Fruit fly (Drosophila melanogaster) whole organism, wandering third instar larva: ENCODE measurements around the gene CG7781.

Experiments used
- Abd-B ChIP-seq: fragments of >200 bp; optimal IDR thresholded peaks from 2 replicates; lab custom pipeline; 2017; ENCODE audit warnings: missing biosample characterization, missing genetic modification characterization
- CG32264 ChIP-seq: fragments of 200-800 bp; sonication (Bioruptor generic); optimal IDR thresholded peaks from 2 replicates; lab custom pipeline; 2016; ENCODE audit warnings: missing biosample characterization, missing genetic modification characterization
- CG9705 ChIP-seq: fragments of 200-800 bp; sonication (Bioruptor generic); optimal IDR thresholded peaks from 2 replicates; lab custom pipeline; 2018; ENCODE audit warnings: missing biosample characterization, mild to moderate bottlenecking, missing genetic modification characterization
- CrebA ChIP-seq: fragments of 200-800 bp; sonication (Bioruptor generic); optimal IDR thresholded peaks from 2 replicates; lab custom pipeline; 2016; ENCODE audit warnings: missing biosample characterization, mild to moderate bottlenecking, missing genetic modification characterization, borderline replicate concordance
- Dfd ChIP-seq: fragments of >200 bp; optimal IDR thresholded peaks from 2 replicates; lab custom pipeline; 2017; ENCODE audit warnings: missing biosample characterization, missing genetic modification characterization
- Dif ChIP-seq: fragments of 200-275, 200-300 bp; sonication (Bioruptor generic); optimal IDR thresholded peaks from 2 replicates; lab custom pipeline; 2018; ENCODE audit warnings: missing biosample characterization, missing genetic modification characterization; ENCODE audit not compliant: partially characterized antibody
- GATAd ChIP-seq: sonication (Bioruptor generic); optimal IDR thresholded peaks from 2 replicates; lab custom pipeline; 2016; ENCODE audit warnings: missing biosample characterization, missing genetic modification characterization
- HLH106 ChIP-seq: fragments of 200-800 bp; optimal IDR thresholded peaks from 3 replicates; lab custom pipeline; 2019; ENCODE audit warnings: missing biosample characterization, mild to moderate bottlenecking, missing genetic modification characterization, moderate library complexity
- Hnf4 ChIP-seq: fragments of 200-800 bp; sonication (Bioruptor generic); optimal IDR thresholded peaks from 2 replicates; lab custom pipeline; 2016; ENCODE audit warnings: missing biosample characterization, mild to moderate bottlenecking, missing genetic modification characterization
- Hr78 ChIP-seq: fragments of >200 bp; optimal IDR thresholded peaks from 2 replicates; lab custom pipeline; 2017; ENCODE audit warnings: missing biosample characterization, missing genetic modification characterization
- Hr83 ChIP-seq: fragments of 200-300 bp; sonication (Bioruptor generic); optimal IDR thresholded peaks from 2 replicates; lab custom pipeline; 2016; ENCODE audit warnings: missing biosample characterization, mild to moderate bottlenecking, missing genetic modification characterization, moderate library complexity; ENCODE audit not compliant: poor library complexity, severe bottlenecking
- Jra ChIP-seq: sonication (Bioruptor generic); optimal IDR thresholded peaks from 2 replicates; lab custom pipeline; 2016; ENCODE audit warnings: missing biosample characterization, missing genetic modification characterization
- Mio ChIP-seq: sonication (Bioruptor generic); optimal IDR thresholded peaks from 2 replicates; lab custom pipeline; 2016; ENCODE audit warnings: missing biosample characterization, missing genetic modification characterization
- Myc ChIP-seq: fragments of >200 bp; optimal IDR thresholded peaks from 2 replicates; lab custom pipeline; 2017
- N ChIP-seq: fragments of >200 bp; optimal IDR thresholded peaks from 2 replicates; lab custom pipeline; 2018; ENCODE audit warnings: missing biosample characterization, missing external identifiers, missing genetic modification characterization
- OdsH ChIP-seq: fragments of 200-800 bp; sonication (Bioruptor generic); optimal IDR thresholded peaks from 2 replicates; lab custom pipeline; 2016; ENCODE audit warnings: missing biosample characterization, mild to moderate bottlenecking, missing genetic modification characterization
- Rel ChIP-seq, 2 experiments: fragments of 200-800 bp; sonication (Bioruptor generic) in 1 of 2; optimal IDR thresholded peaks; 2 replicates in 1 of 2; 3 replicates in 1 of 2; lab custom pipeline; 2016 to 2019; ENCODE audit warnings: mild to moderate bottlenecking in 2 of 2, missing biosample characterization in 2 of 2, missing genetic modification characterization in 2 of 2, moderate library complexity in 1 of 2
- Sp1 ChIP-seq: fragments of 200-800 bp; sonication (Bioruptor generic); optimal IDR thresholded peaks from 3 replicates; lab custom pipeline; 2019; ENCODE audit warnings: missing biosample characterization, mild to moderate bottlenecking, missing genetic modification characterization, moderate library complexity
- Vsx2 ChIP-seq: fragments of 200-300, 225-300 bp; sonication (Bioruptor generic); optimal IDR thresholded peaks from 2 replicates; lab custom pipeline; 2018; ENCODE audit warnings: missing biosample characterization, missing genetic modification characterization; ENCODE audit not compliant: partially characterized antibody
- br ChIP-seq: fragments of 200-800 bp; sonication (Bioruptor generic); optimal IDR thresholded peaks from 2 replicates; lab custom pipeline; 2016; ENCODE audit warnings: missing biosample characterization, missing genetic modification characterization
- brk ChIP-seq: fragments of 200-800 bp; sonication (Bioruptor generic); optimal IDR thresholded peaks from 2 replicates; lab custom pipeline; 2016; ENCODE audit warnings: missing biosample characterization, mild to moderate bottlenecking, missing genetic modification characterization
- dl ChIP-seq, 2 experiments: fragments of 175-275, 200-275 bp in 1 of 2; fragments of 200-275 bp in 1 of 2; sonication (Bioruptor generic); optimal IDR thresholded peaks; lab custom pipeline; 2018; ENCODE audit warnings: mild to moderate bottlenecking in 2 of 2, missing biosample characterization in 2 of 2, missing genetic modification characterization in 2 of 2, moderate library complexity in 2 of 2; ENCODE audit not compliant: partially characterized antibody in 2 of 2, insufficient read depth in 1 of 2
- dmrt93B ChIP-seq: fragments of 200-800 bp; sonication (Bioruptor generic); optimal IDR thresholded peaks from 2 replicates; lab custom pipeline; 2018; ENCODE audit warnings: missing biosample characterization, mild to moderate bottlenecking, missing genetic modification characterization
- dsf ChIP-seq: sonication (Bioruptor generic); optimal IDR thresholded peaks from 2 replicates; lab custom pipeline; 2016; ENCODE audit warnings: missing biosample characterization, missing genetic modification characterization, borderline replicate concordance
- ey ChIP-seq: fragments of 200-800 bp; sonication (Bioruptor generic); optimal IDR thresholded peaks from 2 replicates; lab custom pipeline; 2016; ENCODE audit warnings: missing biosample characterization, missing genetic modification characterization
- foxo ChIP-seq, 2 experiments: fragments of 200-800 bp; sonication (Bioruptor generic); optimal IDR thresholded peaks; 2 replicates in 1 of 2; 3 replicates in 1 of 2; lab custom pipeline; 2016 to 2017; ENCODE audit warnings: missing biosample characterization in 2 of 2, missing genetic modification characterization in 2 of 2
- fru ChIP-seq: fragments of 200-800 bp; sonication (Bioruptor generic); optimal IDR thresholded peaks from 3 replicates; lab custom pipeline; 2016; ENCODE audit warnings: missing biosample characterization, mild to moderate bottlenecking, missing genetic modification characterization
- h ChIP-seq: fragments of 200-800 bp; sonication (Bioruptor generic); optimal IDR thresholded peaks from 3 replicates; lab custom pipeline; 2016; ENCODE audit warnings: missing biosample characterization, mild to moderate bottlenecking, missing genetic modification characterization
- jim ChIP-seq: fragments of 175-275, 200-325 bp; sonication (Bioruptor generic); optimal IDR thresholded peaks from 2 replicates; lab custom pipeline; 2016; ENCODE audit warnings: missing biosample characterization, mild to moderate bottlenecking, missing genetic modification characterization
- lola ChIP-seq: fragments of >200 bp; optimal IDR thresholded peaks from 2 replicates; lab custom pipeline; 2017; ENCODE audit warnings: missing biosample characterization, missing genetic modification characterization
- pan ChIP-seq: fragments of >200 bp; optimal IDR thresholded peaks from 2 replicates; lab custom pipeline; 2017
- psq ChIP-seq: fragments of 200-800 bp; sonication (Bioruptor generic); optimal IDR thresholded peaks from 3 replicates; lab custom pipeline; 2017; ENCODE audit warnings: missing biosample characterization, mild to moderate bottlenecking, missing genetic modification characterization, moderate library complexity
- rgr ChIP-seq: fragments of 200-800 bp; sonication (Bioruptor generic); optimal IDR thresholded peaks from 3 replicates; lab custom pipeline; 2016; ENCODE audit warnings: missing biosample characterization, mild to moderate bottlenecking, missing genetic modification characterization
- sage ChIP-seq: fragments of 200-800 bp; sonication (Bioruptor generic); optimal IDR thresholded peaks from 2 replicates; lab custom pipeline; 2016; ENCODE audit warnings: missing biosample characterization, mild to moderate bottlenecking, missing genetic modification characterization
- sv ChIP-seq: fragments of 200-800 bp; sonication (Bioruptor generic); optimal IDR thresholded peaks from 3 replicates; lab custom pipeline; 2016; ENCODE audit warnings: missing biosample characterization, missing genetic modification characterization
- tai ChIP-seq: sonication (Bioruptor generic); optimal IDR thresholded peaks from 2 replicates; lab custom pipeline; 2016; ENCODE audit warnings: missing biosample characterization, missing genetic modification characterization
- usp ChIP-seq: fragments of >200 bp; optimal IDR thresholded peaks from 2 replicates; lab custom pipeline; 2017; ENCODE audit warnings: missing biosample characterization, missing genetic modification characterization
- woc ChIP-seq: sonication (Bioruptor generic); optimal IDR thresholded peaks from 2 replicates; lab custom pipeline; 2016; ENCODE audit warnings: missing biosample characterization, mild to moderate bottlenecking, missing genetic modification characterization

The CG7781 gene

DNA sequence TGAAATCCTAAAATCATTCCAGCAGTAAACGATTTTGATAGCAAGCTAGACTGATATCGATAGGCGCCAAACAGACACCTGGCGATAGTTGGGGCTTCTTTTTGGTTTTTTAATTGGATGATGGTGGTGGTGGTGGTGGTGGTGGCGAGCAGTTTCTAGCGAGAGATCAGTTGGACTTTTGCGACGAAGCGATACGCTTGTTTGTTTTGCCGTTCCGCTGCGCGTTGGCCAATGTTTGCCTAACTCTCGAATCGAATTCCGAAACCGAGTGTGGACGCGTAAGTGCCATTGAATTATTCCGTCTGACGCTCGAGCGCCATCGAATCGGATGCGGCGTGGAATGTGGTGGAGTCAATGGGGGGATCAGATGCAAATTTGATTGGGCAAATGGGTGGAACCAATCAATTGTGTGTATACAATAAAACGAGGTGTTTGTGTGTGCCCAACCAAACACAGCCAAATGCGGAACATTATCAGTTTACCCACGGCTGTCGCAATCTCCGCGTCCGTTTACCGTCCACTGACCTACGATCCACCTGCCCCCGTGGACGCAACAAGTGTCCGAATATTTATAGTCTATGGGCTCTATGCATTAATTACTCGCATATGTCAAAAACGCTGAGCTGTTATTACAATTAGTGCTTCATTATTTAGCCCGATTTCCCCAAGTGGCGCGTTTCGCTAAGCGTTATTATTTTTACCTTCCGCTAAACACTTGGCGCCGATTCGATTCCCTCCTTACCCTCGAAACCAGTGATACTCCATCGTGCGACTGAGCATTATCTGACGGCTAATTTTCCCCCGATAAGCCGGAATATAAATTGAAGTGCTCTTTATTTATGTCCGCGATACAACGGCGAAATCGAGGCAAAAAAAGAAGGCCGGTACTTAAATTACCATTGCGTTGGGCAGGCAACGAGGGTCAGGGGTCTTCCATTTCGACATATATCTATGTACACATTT, 45.4 kb upstream of the CG7781 start, which contains the start of gene CG17292 (continued):
- no peak for TF ChIP-seq dl (GFP tag; optimal IDR thresholded peaks at IDR 0.05; lab: Kevin White, UChicago; ENCODE audit: insufficient read depth in 1 of 2, partially characterized antibody in 2 of 2)
- TF ChIP-seq Dfd (GFP tag; lab: Kevin White, UChicago), result no peak
- TF ChIP-seq sv, result no peak
- TF ChIP-seq Jra (GFP tag; lab: Kevin White, UChicago), result no peak
- TF ChIP-seq Dif, result peak; percentile 87
- no peak for TF ChIP-seq CG9705
- TF ChIP-seq rgr (GFP tag; lab: Kevin White, UChicago), result peak; percentile 49
- TF ChIP-seq tai (GFP tag; lab: Kevin White, UChicago), result no peak
- peak in 1 of 2 experiments; percentile 17 for TF ChIP-seq foxo (GFP tag; optimal IDR thresholded peaks at IDR 0.05; lab: Kevin White, UChicago)

- TF ChIP-seq sage (GFP tag; lab: Kevin White, UChicago) (peak; percentile 23), CG9705 (peak; percentile 19), dl (GFP tag; optimal IDR thresholded peaks at IDR 0.05; lab: Kevin White, UChicago; ENCODE audit: insufficient read depth in 1 of 2, partially characterized antibody in 2 of 2) (no peak), dmrt93B (GFP tag; lab: Kevin White, UChicago) (no peak), CG32264 (GFP tag; lab: Kevin White, UChicago) (no peak), Vsx2 (GFP tag; lab: Kevin White, UChicago) (no peak), br (GFP tag; lab: Kevin White, UChicago) (no peak), Myc (lab: Kevin White, UChicago) (no peak), Hnf4 (GFP tag; lab: Kevin White, UChicago) (peak; percentile 53), Abd-B (no peak), woc (GFP tag; lab: Kevin White, UChicago) (peak; percentile 59), jim (no peak), Rel (GFP tag; optimal IDR thresholded peaks at IDR 0.05; lab: Kevin White, UChicago) (no peak), Rel (tag; optimal IDR thresholded peaks at IDR 0.05; lab: Kevin White, UChicago) (peak; percentile 31), lola (GFP tag; lab: Kevin White, UChicago) (no peak), CrebA (GFP tag; lab: Kevin White, UChicago) (no peak), OdsH (GFP tag; lab: Kevin White, UChicago) (no peak), foxo (GFP tag; optimal IDR thresholded peaks at IDR 0.05; lab: Kevin White, UChicago) (peak in 1 of 2 experiments; percentile 23), brk (peak; percentile 81), Dif (no peak), Dfd (GFP tag; lab: Kevin White, UChicago) (no peak), Sp1 (peak; percentile 33), tai (GFP tag; lab: Kevin White, UChicago) (no peak), ey (GFP tag; lab: Kevin White, UChicago) (peak; percentile 4), GATAd (GFP tag; lab: Kevin White, UChicago) (no peak), Hr83 (GFP tag; lab: Kevin White, UChicago) (no peak), pan (lab: Kevin White, UChicago) (no peak), h (peak; percentile 55), sv (no peak), usp (GFP tag; lab: Kevin White, UChicago) (no peak), HLH106 (tag; lab: Kevin White, UChicago) (peak; percentile 49), Mio (no peak), dsf (GFP tag; lab: Kevin White, UChicago) (peak; percentile 54), fru (GFP tag; lab: Kevin White, UChicago) (peak; percentile 23), Jra (GFP tag; lab: Kevin White, UChicago) (peak; percentile 63), Hr78 (GFP tag; lab: Kevin White, UChicago) (no peak), N (GFP tag; lab: Kevin White, UChicago) (peak; percentile 88), psq (GFP tag; lab: Kevin White, UChicago) (no peak), rgr (GFP tag; lab: Kevin White, UChicago) (peak; percentile 38)
These were observed 40.8 kb upstream of the CG7781 start, which contains the start of gene Pp2A-29B for dm6 chr2L:8365701-8366643. Gene Pp2A-29B, plus strand, starts transcription at chr2L:8366038.
